Worm (Caenorhabditis elegans) whole organism, L4/young adult: ENCODE measurements around the gene clec-149.

Experiments
- W03F9.2 ChIP-seq: fragments of 150-350 bp; optimal IDR thresholded peaks from 2 replicates; lab custom pipeline; 2014; ENCODE audit warnings: missing biosample characterization, missing genetic modification characterization
- dao-5 ChIP-seq: sonication (generic microtip); optimal IDR thresholded peaks from 2 replicates; lab custom pipeline; 2016; ENCODE audit warnings: missing genotype, missing genetic modification characterization, moderate library complexity, missing compliant biosample characterization
- him-1 ChIP-seq: sonication (generic microtip); optimal IDR thresholded peaks from 2 replicates; lab custom pipeline; 2016; ENCODE audit warnings: missing genotype, missing genetic modification reagents, missing genetic modification characterization, missing compliant biosample characterization

DNA sequence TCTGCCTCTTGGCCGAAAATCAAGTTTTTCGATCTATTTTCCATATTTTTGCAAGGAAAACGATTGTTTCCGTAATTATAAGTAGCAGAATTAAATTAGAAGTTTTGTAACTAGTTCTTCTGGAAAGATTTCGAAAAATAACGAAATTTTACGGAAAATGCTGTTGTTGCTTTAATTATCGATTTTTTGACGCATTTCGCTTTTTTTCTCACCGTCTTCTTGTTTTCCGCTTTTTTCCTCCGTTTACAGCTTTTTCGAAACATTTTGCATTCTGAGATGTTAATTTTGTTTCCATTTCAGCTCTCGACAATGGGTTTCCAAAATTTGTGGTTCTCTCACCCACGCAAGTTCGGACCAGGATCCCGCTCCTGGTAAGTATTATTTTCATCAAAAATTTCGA is 29.0 kb upstream of the clec-149 start, which contains the start of gene rps-29:
- no peak for TF ChIP-seq W03F9.2 (tag; lab: Kevin White, UChicago)
- TF ChIP-seq dao-5 (tag; lab: Kevin White, UChicago), result no peak
- no peak for TF ChIP-seq him-1 (tag; lab: Kevin White, UChicago)
